Worm (Caenorhabditis elegans) whole organism, mixed stage, embryonic: Measurements from ENCODE around the gene T13G4.1.

Experiments
- nhr-12 ChIP-seq: fragments of 150-350 bp; optimal IDR thresholded peaks from 2 replicates; lab custom pipeline; 2014; ENCODE audit warnings: missing biosample characterization, missing genetic modification characterization
- nhr-28 ChIP-seq: fragments of 150-350 bp; optimal IDR thresholded peaks from 2 replicates; lab custom pipeline; 2014; ENCODE audit warnings: missing biosample characterization, missing genetic modification characterization

- TF ChIP-seq nhr-12 (tag; lab: Kevin White, UChicago), result no peak
- no peak for TF ChIP-seq nhr-28 (tag; lab: Kevin White, UChicago)
These were observed 20.2 kb downstream of the T13G4.1 start for ce11 chrX:1213136-1213535.
